Worm (Caenorhabditis elegans) whole organism, L4 larva: Measurements from ENCODE around the gene gst-32.

Source experiments
- ama-1 ChIP-seq: fragments of 150-350 bp; optimal IDR thresholded peaks from 2 replicates; lab custom pipeline; 2014; ENCODE audit warnings: inconsistent platforms, mixed read lengths
- lin-15B ChIP-seq: fragments of 150-350 bp; sonication (generic microtip); optimal IDR thresholded peaks from 3 replicates; lab custom pipeline; 2014; ENCODE audit warnings: missing biosample characterization, missing genetic modification characterization
- madf-5 ChIP-seq, 2 experiments: fragments of 200-800 bp; sonication (Bioruptor generic); IDR thresholded peaks; 2 replicates each; pipeline ENCODE4 v1.3.6; 2022; ENCODE audit warnings: missing compliant biosample characterization in 2 of 2, missing genetic modification characterization in 2 of 2
- nhr-237 ChIP-seq: sonication (generic microtip); optimal IDR thresholded peaks from 2 replicates; lab custom pipeline; 2017; ENCODE audit warnings: missing biosample characterization, missing genetic modification characterization
- nhr-28 ChIP-seq: fragments of 150-350 bp; optimal IDR thresholded peaks from 2 replicates; lab custom pipeline; 2014; ENCODE audit warnings: missing biosample characterization, missing genetic modification characterization
- nhr-41 ChIP-seq: fragments of 200-800 bp; sonication (Bioruptor generic); IDR thresholded peaks from 2 replicates; pipeline ENCODE4 v1.3.6; 2022; ENCODE audit warnings: missing genetic modification reagents, missing genetic modification characterization, missing compliant biosample characterization
- nhr-77 ChIP-seq: fragments of 150-350 bp; optimal IDR thresholded peaks from 2 replicates; lab custom pipeline; 2014; ENCODE audit warnings: missing biosample characterization, missing genetic modification characterization
- saeg-2 ChIP-seq: fragments of 200-800 bp; sonication (Bioruptor generic); IDR thresholded peaks from 2 replicates; pipeline ENCODE4 v1.3.6; 2022; ENCODE audit warnings: missing genetic modification reagents, missing genetic modification characterization, missing compliant biosample characterization
- skn-1 ChIP-seq: fragments of 150-350 bp; optimal IDR thresholded peaks from 2 replicates; lab custom pipeline; 2014; ENCODE audit warnings: missing biosample characterization, missing genetic modification characterization
- tra-1 ChIP-seq: fragments of 200-800 bp; sonication (Bioruptor generic); IDR thresholded peaks from 2 replicates; pipeline ENCODE4 v1.3.6; 2022; ENCODE audit warnings: missing genetic modification reagents, missing genetic modification characterization, missing compliant biosample characterization
- zfp-3 ChIP-seq: fragments of 200-800 bp; sonication (Bioruptor generic); conservative IDR thresholded peaks from 2 replicates; pipeline ENCODE4 v1.3.6; 2022; ENCODE audit warnings: missing genetic modification reagents, missing genetic modification characterization, missing compliant biosample characterization
- ztf-7 ChIP-seq: fragments of 150-350 bp; optimal IDR thresholded peaks from 2 replicates; lab custom pipeline; 2014; ENCODE audit warnings: missing biosample characterization, missing genetic modification characterization

DNA sequence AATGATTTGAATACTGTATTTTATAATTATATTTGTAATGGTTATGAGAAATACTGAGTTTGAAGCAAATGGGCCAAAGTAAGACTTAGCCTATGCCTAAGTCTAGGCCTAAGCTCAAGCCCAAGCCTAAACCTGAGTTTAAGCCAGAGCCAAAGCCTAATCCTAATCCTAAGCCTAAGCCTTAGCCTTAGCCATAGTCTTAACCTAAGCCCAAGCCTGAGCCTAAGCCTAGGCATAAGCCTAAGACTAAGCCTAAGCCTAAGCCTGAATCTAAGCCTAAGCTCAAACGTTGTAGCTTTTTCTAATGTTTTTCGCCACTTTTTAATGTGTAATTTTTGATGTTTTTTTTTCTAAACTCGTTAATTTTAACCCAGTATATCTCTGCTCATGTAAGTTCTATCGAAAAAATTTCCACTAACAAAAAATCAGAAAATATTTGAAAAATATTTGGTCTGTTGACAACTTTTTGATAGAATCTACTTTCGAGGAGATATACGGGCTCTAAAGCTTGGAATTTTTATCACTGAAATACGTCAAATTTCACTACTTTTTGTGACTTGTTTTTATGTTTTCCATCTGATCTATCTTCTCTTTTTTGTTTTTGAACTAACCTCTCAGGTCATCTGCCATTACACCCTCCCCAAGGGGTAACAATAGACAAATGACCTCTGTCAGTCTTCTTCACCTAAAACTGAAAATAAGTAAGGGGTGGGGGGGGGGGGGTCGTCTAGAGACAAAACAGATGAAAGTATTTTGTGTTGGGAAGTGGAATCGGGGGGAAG is 25.9 kb upstream of the gst-32 start:
- TF ChIP-seq nhr-237 (tag; lab: Kevin White, UChicago) (no peak), nhr-41 (GFP tag; lab: Robert Waterston, UW) (no peak), nhr-28 (tag; lab: Kevin White, UChicago) (no peak), lin-15B (no peak), skn-1 (tag; lab: Kevin White, UChicago) (no peak), ama-1 (no peak), nhr-77 (tag; lab: Kevin White, UChicago) (no peak), zfp-3 (GFP tag; lab: Robert Waterston, UW) (no peak), tra-1 (GFP tag; lab: Robert Waterston, UW) (no peak), ztf-7 (no peak), madf-5 (GFP tag; IDR thresholded peaks at IDR 0.05; lab: Robert Waterston, UW) (no peak), saeg-2 (GFP tag; lab: Robert Waterston, UW) (no peak)
